Worm (Caenorhabditis elegans) whole organism, young adult: ENCODE data around the gene cyp-44A1.

Experiments used
- B0261.1 ChIP-seq: sonication (generic microtip); optimal IDR thresholded peaks from 2 replicates; lab custom pipeline; 2016; ENCODE audit warnings: mild to moderate bottlenecking, missing genetic modification characterization, moderate library complexity, missing compliant biosample characterization
- B0336.3 ChIP-seq: fragments of 200-800 bp; sonication (Bioruptor generic); IDR thresholded peaks from 2 replicates; pipeline ENCODE4 v1.3.6; 2022; ENCODE audit warnings: missing genetic modification characterization, missing compliant biosample characterization
- C06A6.2 ChIP-seq: fragments of 200-800 bp; sonication (Bioruptor generic); conservative IDR thresholded peaks from 2 replicates; pipeline ENCODE4 v1.3.6; 2022; ENCODE audit warnings: missing genetic modification characterization, missing compliant biosample characterization
- F39B2.1 ChIP-seq: fragments of 200-800 bp; sonication (Bioruptor generic); IDR thresholded peaks from 2 replicates; pipeline ENCODE4 v1.3.6; 2022; ENCODE audit warnings: missing genetic modification reagents, missing genetic modification characterization, missing compliant biosample characterization
- F52B5.7 ChIP-seq: sonication (generic microtip); optimal IDR thresholded peaks from 2 replicates; lab custom pipeline; 2016; ENCODE audit warnings: mild to moderate bottlenecking, missing genetic modification characterization, missing compliant biosample characterization
- K12H6.12 ChIP-seq: fragments of 200-800 bp; sonication (Bioruptor generic); optimal IDR thresholded peaks from 2 replicates; lab custom pipeline; 2018; ENCODE audit warnings: mild to moderate bottlenecking, missing genetic modification characterization, missing compliant biosample characterization
- athp-1 ChIP-seq: sonication (generic microtip); optimal IDR thresholded peaks from 2 replicates; lab custom pipeline; 2017; ENCODE audit warnings: mild to moderate bottlenecking, missing genetic modification characterization, missing compliant biosample characterization
- ceh-27 ChIP-seq: fragments of 200-800 bp; sonication (Bioruptor generic); optimal IDR thresholded peaks from 2 replicates; lab custom pipeline; 2018; ENCODE audit warnings: mild to moderate bottlenecking, missing genetic modification characterization, moderate library complexity, missing compliant biosample characterization
- egl-44 ChIP-seq: fragments of 200-800 bp; sonication (Bioruptor generic); IDR thresholded peaks from 2 replicates; pipeline ENCODE4 v1.3.6; 2022; ENCODE audit warnings: missing genetic modification reagents, missing genetic modification characterization, missing compliant biosample characterization
- him-1 ChIP-seq: sonication (generic microtip); optimal IDR thresholded peaks from 2 replicates; lab custom pipeline; 2016; ENCODE audit warnings: missing genotype, missing genetic modification reagents, missing genetic modification characterization, missing compliant biosample characterization
- sdz-38 ChIP-seq: sonication (generic microtip); optimal IDR thresholded peaks from 2 replicates; lab custom pipeline; 2016; ENCODE audit warnings: missing genotype, missing genetic modification characterization, missing compliant biosample characterization
- snpc-1.3 ChIP-seq: sonication (generic microtip); optimal IDR thresholded peaks from 2 replicates; lab custom pipeline; 2017; ENCODE audit warnings: missing genetic modification characterization, mild to moderate bottlenecking, missing compliant biosample characterization, antibody characterized with exemption, moderate library complexity, missing genotype, missing genetic modification reagents; ENCODE audit not compliant: insufficient read depth

ce11 chrII:5533642-5534041 lies 29.8 kb downstream of the cyp-44A1 start, which contains the start of gene hlh-26:
- no peak for TF ChIP-seq K12H6.12 (tag; lab: Kevin White, UChicago)
- no peak for TF ChIP-seq athp-1
- TF ChIP-seq ceh-27 (GFP tag; lab: Kevin White, UChicago), result no peak
- no peak for TF ChIP-seq B0261.1 (tag; lab: Kevin White, UChicago)
- TF ChIP-seq him-1 (tag; lab: Kevin White, UChicago), result no peak
- TF ChIP-seq F52B5.7 (tag; lab: Kevin White, UChicago), result no peak
- no peak for TF ChIP-seq F39B2.1 (GFP tag; lab: Robert Waterston, UW)
- no peak for TF ChIP-seq snpc-1.3
- TF ChIP-seq C06A6.2 (GFP tag; lab: Robert Waterston, UW), result no peak
- no peak for TF ChIP-seq egl-44 (GFP tag; lab: Robert Waterston, UW)
- no peak for TF ChIP-seq sdz-38 (tag; lab: Kevin White, UChicago)
- no peak for TF ChIP-seq B0336.3
